Fruit fly (Drosophila melanogaster) whole organism, embryonic: ENCODE results near the gene brat.
A peak's percentile ranks its signal among the peaks of the same experiment; 100 is the strongest.

Experiments
- CG10147 ChIP-seq: fragments of 200-800 bp; sonication (Bioruptor generic); optimal IDR thresholded peaks from 2 replicates; lab custom pipeline; 2019; ENCODE audit warnings: missing biosample characterization, mild to moderate bottlenecking, missing genetic modification characterization, moderate library complexity
- CG10274 ChIP-seq: fragments of 200-800 bp; sonication (Bioruptor generic); optimal IDR thresholded peaks from 3 replicates; lab custom pipeline; 2017; ENCODE audit warnings: missing biosample characterization, mild to moderate bottlenecking, missing genetic modification characterization
- CG11247 ChIP-seq: fragments of 200-800 bp; sonication (Bioruptor generic); IDR thresholded peaks from 2 replicates; pipeline ENCODE4 v1.3.6; 2022; ENCODE audit warnings: missing biosample characterization, missing genetic modification characterization
- CG11695 ChIP-seq: fragments of 200-800 bp; sonication (Bioruptor generic); IDR thresholded peaks from 3 replicates; pipeline ENCODE4 v1.3.6; 2022; ENCODE audit warnings: missing biosample characterization, missing genetic modification characterization
- CG12299 ChIP-seq: fragments of 200-800 bp; sonication (Bioruptor generic); optimal IDR thresholded peaks from 2 replicates; lab custom pipeline; 2018; ENCODE audit warnings: missing biosample characterization, mild to moderate bottlenecking, missing genetic modification characterization
- CG1233 ChIP-seq: fragments of 200-800 bp; sonication (Bioruptor generic); optimal IDR thresholded peaks from 4 replicates; lab custom pipeline; 2018; ENCODE audit warnings: missing biosample characterization, mild to moderate bottlenecking, missing genetic modification characterization
- CG14965 ChIP-seq: fragments of 200-800 bp; sonication (Bioruptor generic); optimal IDR thresholded peaks from 2 replicates; lab custom pipeline; 2016; ENCODE audit warnings: missing biosample characterization, missing genetic modification characterization, borderline replicate concordance
- CG17359 ChIP-seq: fragments of 200-800 bp; sonication (Bioruptor generic); optimal IDR thresholded peaks from 3 replicates; lab custom pipeline; 2018; ENCODE audit warnings: missing biosample characterization, mild to moderate bottlenecking, missing genetic modification characterization, moderate library complexity
- CG42726 ChIP-seq: fragments of 200-800 bp; sonication (Bioruptor generic); IDR thresholded peaks from 2 replicates; pipeline ENCODE4 v1.3.6; 2022; ENCODE audit warnings: missing biosample characterization, missing genetic modification characterization; ENCODE audit not compliant: partially characterized antibody
- CG4404 ChIP-seq: fragments of 200-800 bp; sonication (Bioruptor generic); IDR thresholded peaks from 2 replicates; pipeline ENCODE4 v1.3.6; 2022; ENCODE audit warnings: missing biosample characterization, missing genetic modification characterization
- CG6689 ChIP-seq: fragments of 200-800 bp; sonication (Bioruptor generic); IDR thresholded peaks from 2 replicates; pipeline ENCODE4 v1.3.6; 2022; ENCODE audit warnings: missing biosample characterization, missing genetic modification characterization
- CG7271 ChIP-seq: fragments of 200-800 bp; sonication (Bioruptor generic); optimal IDR thresholded peaks from 2 replicates; lab custom pipeline; 2018; ENCODE audit warnings: missing biosample characterization, mild to moderate bottlenecking, missing genetic modification characterization, moderate library complexity
- CG7786 ChIP-seq: fragments of 200-800 bp; sonication (Bioruptor generic); optimal IDR thresholded peaks from 2 replicates; lab custom pipeline; 2016; ENCODE audit warnings: missing biosample characterization, missing genetic modification characterization
- CG8089 ChIP-seq: fragments of 200-800 bp; sonication (Bioruptor generic); optimal IDR thresholded peaks from 3 replicates; lab custom pipeline; 2016; ENCODE audit warnings: missing biosample characterization, missing genetic modification characterization
- CG8281 ChIP-seq: fragments of 200-800 bp; sonication (Bioruptor generic); optimal IDR thresholded peaks from 2 replicates; lab custom pipeline; 2018; ENCODE audit warnings: missing biosample characterization, mild to moderate bottlenecking, missing genetic modification characterization, moderate library complexity
- CG8359 ChIP-seq: fragments of 200-800 bp; sonication (Bioruptor generic); optimal IDR thresholded peaks from 2 replicates; lab custom pipeline; 2017; ENCODE audit warnings: missing biosample characterization, mild to moderate bottlenecking, missing genetic modification characterization, borderline replicate concordance
- CG9727 ChIP-seq: fragments of 200-800 bp; sonication (Bioruptor generic); optimal IDR thresholded peaks from 3 replicates; lab custom pipeline; 2017; ENCODE audit warnings: missing biosample characterization, mild to moderate bottlenecking, missing genetic modification characterization
- CTCF ChIP-seq: fragments of 200-800 bp; sonication (Bioruptor generic); optimal IDR thresholded peaks from 2 replicates; lab custom pipeline; 2017; ENCODE audit warnings: missing biosample characterization, mild to moderate bottlenecking, missing genetic modification characterization, moderate library complexity
- Dek ChIP-seq: fragments of 200-800 bp; sonication (Bioruptor generic); optimal IDR thresholded peaks from 3 replicates; lab custom pipeline; 2019; ENCODE audit warnings: missing biosample characterization, mild to moderate bottlenecking, missing genetic modification characterization, moderate library complexity
- E2f1 ChIP-seq: fragments of 200-800 bp; sonication (Bioruptor generic); IDR thresholded peaks from 2 replicates; pipeline ENCODE4 v1.3.6; 2022; ENCODE audit warnings: missing biosample characterization, missing genetic modification characterization
- E2f2 ChIP-seq: fragments of 200-800 bp; sonication (Bioruptor generic); IDR thresholded peaks from 2 replicates; pipeline ENCODE4 v1.3.6; 2022; ENCODE audit warnings: missing biosample characterization, missing genetic modification characterization
- Elba2 ChIP-seq: fragments of 200-800 bp; sonication (Bioruptor generic); optimal IDR thresholded peaks from 3 replicates; lab custom pipeline; 2016; ENCODE audit warnings: missing biosample characterization, missing genetic modification characterization
- Gug ChIP-seq: fragments of 200-800 bp; sonication (Bioruptor generic); IDR thresholded peaks from 4 replicates; pipeline ENCODE4 v1.3.6; 2022; ENCODE audit warnings: missing biosample characterization, missing genetic modification characterization
- H2.0 ChIP-seq: fragments of 200-800 bp; sonication (Bioruptor generic); IDR thresholded peaks from 2 replicates; pipeline ENCODE4 v1.3.6; 2022; ENCODE audit warnings: missing biosample characterization, missing genetic modification characterization
- HLH3B ChIP-seq: fragments of 200-800 bp; sonication (Bioruptor generic); IDR thresholded peaks from 2 replicates; pipeline ENCODE4 v1.3.6; 2022; ENCODE audit warnings: missing biosample characterization, missing genetic modification characterization
- Hmr ChIP-seq: fragments of 200-800 bp; sonication (Bioruptor generic); optimal IDR thresholded peaks from 3 replicates; lab custom pipeline; 2017; ENCODE audit warnings: mild to moderate bottlenecking, missing biosample characterization, missing genetic modification reagents, missing genetic modification characterization
- Jarid2 ChIP-seq: fragments of 200-800 bp; sonication (Bioruptor generic); optimal IDR thresholded peaks from 3 replicates; lab custom pipeline; 2017; ENCODE audit warnings: mild to moderate bottlenecking, missing biosample characterization, missing genetic modification reagents, missing genetic modification characterization
- NC2β ChIP-seq: fragments of 200-800 bp; sonication (Bioruptor generic); optimal IDR thresholded peaks from 2 replicates; lab custom pipeline; 2016; ENCODE audit warnings: missing biosample characterization, missing genetic modification characterization
- Oaz ChIP-seq: fragments of 200-800 bp; sonication (Bioruptor generic); IDR thresholded peaks from 2 replicates; pipeline ENCODE4 v1.3.6; 2022; ENCODE audit warnings: missing biosample characterization, missing genetic modification characterization
- Rfx ChIP-seq: fragments of 200-800 bp; sonication (Bioruptor generic); IDR thresholded peaks from 2 replicates; pipeline ENCODE4 v1.3.6; 2022; ENCODE audit warnings: missing biosample characterization, missing genetic modification characterization
- Sin3A ChIP-seq: fragments of >200 bp; optimal IDR thresholded peaks from 2 replicates; lab custom pipeline; 2018
- TFAM ChIP-seq: fragments of 200-800 bp; sonication (Bioruptor generic); optimal IDR thresholded peaks from 2 replicates; lab custom pipeline; 2017; ENCODE audit warnings: missing biosample characterization, missing genetic modification characterization, inconsistent platforms
- Xrp1 ChIP-seq: fragments of 200-800 bp; sonication (Bioruptor generic); IDR thresholded peaks from 2 replicates; pipeline ENCODE4 v1.3.6; 2022; ENCODE audit warnings: missing biosample characterization, missing genetic modification characterization
- YL-1 ChIP-seq: fragments of 200-800 bp; sonication (Bioruptor generic); optimal IDR thresholded peaks from 3 replicates; lab custom pipeline; 2017; ENCODE audit warnings: missing biosample characterization, mild to moderate bottlenecking, missing genetic modification characterization
- abd-A ChIP-seq: fragments of 200-800 bp; sonication (Bioruptor generic); optimal IDR thresholded peaks from 3 replicates; lab custom pipeline; 2019; ENCODE audit warnings: missing biosample characterization, mild to moderate bottlenecking, missing genetic modification characterization, moderate library complexity
- ato ChIP-seq: fragments of 200-800 bp; sonication (Bioruptor generic); IDR thresholded peaks from 2 replicates; pipeline ENCODE4 v1.3.6; 2022; ENCODE audit warnings: missing biosample characterization, missing genetic modification characterization; ENCODE audit not compliant: partially characterized antibody
- da ChIP-seq: fragments of 200-800 bp; sonication (Bioruptor generic); optimal IDR thresholded peaks from 2 replicates; lab custom pipeline; 2016; ENCODE audit warnings: missing biosample characterization, missing genetic modification characterization
- dysf ChIP-seq: fragments of 200-800 bp; sonication (Bioruptor generic); IDR thresholded peaks from 3 replicates; pipeline ENCODE4 v1.3.6; 2022; ENCODE audit warnings: missing biosample characterization, missing genetic modification characterization
- fru ChIP-seq: fragments of >200 bp; optimal IDR thresholded peaks from 2 replicates; lab custom pipeline; 2017
- fu2 ChIP-seq: fragments of 200-800 bp; sonication (Bioruptor generic); optimal IDR thresholded peaks from 2 replicates; lab custom pipeline; 2016; ENCODE audit warnings: missing biosample characterization, missing genetic modification characterization
- jing ChIP-seq: fragments of 200-800 bp; sonication (Bioruptor generic); optimal IDR thresholded peaks from 2 replicates; lab custom pipeline; 2018; ENCODE audit warnings: missing biosample characterization, mild to moderate bottlenecking, missing genetic modification characterization
- kni ChIP-seq: fragments of 200-800 bp; sonication (Bioruptor generic); optimal IDR thresholded peaks from 3 replicates; lab custom pipeline; 2017; ENCODE audit warnings: mild to moderate bottlenecking, missing biosample characterization, missing genetic modification reagents, missing genetic modification characterization
- p53 ChIP-seq: fragments of 200-800 bp; sonication (Bioruptor generic); optimal IDR thresholded peaks from 2 replicates; lab custom pipeline; 2016; ENCODE audit warnings: missing biosample characterization, missing genetic modification characterization
- psq ChIP-seq: fragments of 200-800 bp; sonication (Bioruptor generic); optimal IDR thresholded peaks from 2 replicates; lab custom pipeline; 2017; ENCODE audit warnings: missing biosample characterization, missing genetic modification characterization
- pzg ChIP-seq: fragments of 200-800 bp; sonication (Bioruptor generic); optimal IDR thresholded peaks from 3 replicates; lab custom pipeline; 2018; ENCODE audit warnings: missing biosample characterization, mild to moderate bottlenecking, missing genetic modification characterization, moderate library complexity
- rib ChIP-seq: fragments of 200-800 bp; sonication (Bioruptor generic); IDR thresholded peaks from 2 replicates; pipeline ENCODE4 v1.3.6; 2022; ENCODE audit warnings: missing biosample characterization, missing genetic modification characterization
- row ChIP-seq: fragments of 200-800 bp; sonication (Bioruptor generic); IDR thresholded peaks from 3 replicates; pipeline ENCODE4 v1.3.6; 2022; ENCODE audit warnings: missing biosample characterization, missing genetic modification characterization
- sd ChIP-seq: fragments of 200-800 bp; sonication (Bioruptor generic); optimal IDR thresholded peaks from 3 replicates; lab custom pipeline; 2018; ENCODE audit warnings: missing biosample characterization, mild to moderate bottlenecking, missing genetic modification characterization, moderate library complexity
- sqz ChIP-seq: fragments of 200-800 bp; sonication (Bioruptor generic); optimal IDR thresholded peaks from 3 replicates; lab custom pipeline; 2018; ENCODE audit warnings: missing biosample characterization, mild to moderate bottlenecking, missing genetic modification characterization
- vfl ChIP-seq: fragments of 200-800 bp; sonication (Bioruptor generic); optimal IDR thresholded peaks from 2 replicates; lab custom pipeline; 2016; ENCODE audit warnings: missing biosample characterization, missing genetic modification characterization
- z ChIP-seq: fragments of 200-800 bp; sonication (Bioruptor generic); IDR thresholded peaks from 3 replicates; pipeline ENCODE4 v1.3.6; 2022; ENCODE audit warnings: missing biosample characterization, missing genetic modification characterization

Gene brat

DNA sequence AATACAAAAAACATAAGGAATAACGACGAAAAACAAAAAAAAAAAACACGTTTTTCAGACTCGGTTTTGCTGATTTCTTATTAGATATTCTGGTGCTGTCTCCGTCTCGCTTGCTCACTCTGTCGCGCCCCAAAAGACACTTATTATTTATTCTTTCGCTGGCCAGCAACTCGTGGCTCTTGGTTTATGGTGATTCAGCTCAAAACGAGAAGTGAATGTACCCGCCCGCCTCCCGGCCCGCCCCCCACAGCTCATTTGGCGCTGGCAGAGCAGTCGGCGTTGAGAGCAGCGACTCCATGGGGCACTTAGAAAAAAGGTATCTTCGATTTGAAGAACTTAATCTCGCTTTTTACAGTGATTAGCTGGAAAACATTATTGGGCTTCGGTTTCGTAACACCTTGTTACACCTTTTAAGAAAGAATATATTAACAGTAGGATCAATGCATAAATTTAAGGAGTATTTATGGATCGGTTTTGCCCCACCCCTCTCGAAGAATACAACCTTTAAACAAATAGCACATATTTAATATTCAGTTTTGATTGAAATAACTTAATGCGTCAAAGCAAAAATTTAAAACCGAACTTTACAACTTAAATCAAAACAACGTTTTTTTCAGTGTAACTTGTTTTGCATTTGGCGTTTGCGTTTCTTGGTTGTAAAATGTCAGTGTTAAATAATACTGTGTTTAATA is 8.0 kb downstream of the brat start (continued):
- TF ChIP-seq CG8359 (GFP tag; lab: Kevin White, UChicago): peak; percentile 52
- TF ChIP-seq CG10274: peak; percentile 65
- TF ChIP-seq CG7786 (GFP tag; lab: Kevin White, UChicago): peak; percentile 70
- TF ChIP-seq CG17359: peak; percentile 51
- peak; percentile 80 for TF ChIP-seq Hmr (GFP tag; lab: Kevin White, UChicago)
- peak; percentile 61 for TF ChIP-seq Dek (tag; lab: Kevin White, UChicago)
- TF ChIP-seq Elba2 (GFP tag; lab: Kevin White, UChicago): no peak
- TF ChIP-seq TFAM (GFP tag; lab: Kevin White, UChicago): no peak
- peak; percentile 80 for TF ChIP-seq CG10147 (GFP tag; lab: Kevin White, UChicago)
- TF ChIP-seq z: no peak
- TF ChIP-seq rib (GFP tag; lab: Robert Waterston, UW): peak; percentile 30; the same call in 1 of the 2 replicates
- peak; percentile 48; the same call in 1 of the 4 replicates for TF ChIP-seq Gug (GFP tag; lab: Robert Waterston, UW)
- peak; percentile 40 for TF ChIP-seq Jarid2 (GFP tag; lab: Kevin White, UChicago)
- TF ChIP-seq kni (GFP tag; lab: Kevin White, UChicago): no peak
- TF ChIP-seq NC2β (GFP tag; lab: Kevin White, UChicago): peak; percentile 49
- TF ChIP-seq sqz: no peak
- TF ChIP-seq CG9727 (GFP tag; lab: Kevin White, UChicago): peak; percentile 85
- no peak for TF ChIP-seq pzg (GFP tag; lab: Kevin White, UChicago)
- 0 out of 2 replicates have a peak, but pooled peaks have one; percentile 72 for TF ChIP-seq Rfx (GFP tag; lab: Robert Waterston, UW)
- TF ChIP-seq YL-1 (GFP tag; lab: Kevin White, UChicago): peak; percentile 7
- peak; percentile 41 for TF ChIP-seq jing (GFP tag; lab: Kevin White, UChicago)
- TF ChIP-seq da (GFP tag; lab: Kevin White, UChicago): no peak
- no peak for TF ChIP-seq CG7271 (tag; lab: Kevin White, UChicago)
- TF ChIP-seq CG14965: no peak
- TF ChIP-seq abd-A (tag; lab: Kevin White, UChicago): peak; percentile 54
- peak; percentile 17 for TF ChIP-seq p53 (GFP tag; lab: Kevin White, UChicago)
- TF ChIP-seq row (GFP tag; lab: Robert Waterston, UW): peak; percentile 57; the same call in 2 of the 3 replicates
- TF ChIP-seq vfl (GFP tag; lab: Kevin White, UChicago): no peak
- TF ChIP-seq CTCF: no peak
- peak; percentile 73; the same call in 1 of the 3 replicates for TF ChIP-seq CG11695 (GFP tag; lab: Robert Waterston, UW)
- 0 out of 2 replicates have a peak, but pooled peaks have one; percentile 7 for TF ChIP-seq HLH3B
- peak; percentile 33 for TF ChIP-seq CG8089 (GFP tag; lab: Kevin White, UChicago)
- TF ChIP-seq H2.0 (GFP tag; lab: Robert Waterston, UW): no peak
- TF ChIP-seq CG6689 (GFP tag; lab: Robert Waterston, UW): peak; percentile 65
- TF ChIP-seq CG42726 (GFP tag; lab: Robert Waterston, UW): no peak
- TF ChIP-seq sd (tag; lab: Kevin White, UChicago): peak; percentile 10
- TF ChIP-seq fru (lab: Kevin White, UChicago): no peak
- TF ChIP-seq CG12299: peak; percentile 31
- TF ChIP-seq Sin3A (lab: Kevin White, UChicago): no peak
- peak; percentile 79 for TF ChIP-seq dysf (GFP tag; lab: Robert Waterston, UW)
- TF ChIP-seq CG11247: peak; percentile 65
- no peak; the same call in none of the 2 replicates for TF ChIP-seq CG4404 (GFP tag; lab: Robert Waterston, UW)
- TF ChIP-seq E2f2 (GFP tag; lab: Robert Waterston, UW): peak; percentile 33; the same call in 1 of the 2 replicates
- no peak for TF ChIP-seq psq (GFP tag; lab: Kevin White, UChicago)
- no peak for TF ChIP-seq CG8281 (tag; lab: Kevin White, UChicago)
- peak; percentile 64 for TF ChIP-seq CG1233 (GFP tag; lab: Kevin White, UChicago)
- peak; percentile 57; the same call in 1 of the 2 replicates for TF ChIP-seq Xrp1 (GFP tag; lab: Robert Waterston, UW)
- no peak for TF ChIP-seq Oaz (GFP tag; lab: Robert Waterston, UW)
- TF ChIP-seq fu2 (GFP tag; lab: Kevin White, UChicago): peak; percentile 44
- no peak for TF ChIP-seq E2f1 (GFP tag; lab: Robert Waterston, UW)
- TF ChIP-seq ato: no peak
